Fruit fly (Drosophila melanogaster): ENCODE data around the gene galla-2.

galla-2 gene

dm6 chr3L:10861657-10862543, 20.8 kb upstream of the galla-2 start:
- TF ChIP-seq CG17801 (GFP tag; optimal IDR thresholded peaks at IDR 0.05; ENCODE audit: partially characterized antibody): no peak

- TF ChIP-seq CG17801 (GFP tag; optimal IDR thresholded peaks at IDR 0.05; ENCODE audit: partially characterized antibody): no peak
Measured at dm6 chr3L:10862544-10863474, 19.9 kb upstream of the galla-2 start.

DNA sequence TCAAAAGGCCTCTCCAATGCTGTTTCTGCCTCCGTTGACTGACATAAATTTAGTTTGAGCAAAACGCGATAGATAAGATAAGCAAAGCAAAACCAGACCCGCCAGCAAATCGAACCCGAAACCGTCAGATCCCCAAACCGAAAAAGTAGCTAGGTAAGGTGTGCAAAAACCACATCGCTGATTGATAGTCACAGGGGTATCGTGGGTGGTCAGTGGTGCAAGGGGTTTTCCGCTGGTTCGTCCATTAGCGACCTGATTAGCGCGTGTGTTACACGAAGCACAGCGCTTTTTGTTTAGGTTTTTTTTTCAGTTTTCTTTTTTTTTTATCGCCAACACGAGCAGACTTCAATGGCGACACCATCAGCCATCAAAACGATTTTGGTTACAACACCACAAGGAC, 18.8 kb upstream of the galla-2 start:
- TF ChIP-seq CG17801 (GFP tag; optimal IDR thresholded peaks at IDR 0.05; ENCODE audit: partially characterized antibody): no peak

dm6 chr3L:10866633-10867379, 15.9 kb upstream of the galla-2 start:
- TF ChIP-seq CG17801 (GFP tag; optimal IDR thresholded peaks at IDR 0.05; ENCODE audit: partially characterized antibody): no peak

- no peak for TF ChIP-seq CG17801 (GFP tag; optimal IDR thresholded peaks at IDR 0.05; ENCODE audit: partially characterized antibody)
Measured at dm6 chr3L:10867380-10867648, 15.4 kb upstream of the galla-2 start.

- peak; percentile 83 for TF ChIP-seq CG17801 (GFP tag; optimal IDR thresholded peaks at IDR 0.05; ENCODE audit: partially characterized antibody)
Measured at dm6 chr3L:10867778-10868382, 14.8 kb upstream of the galla-2 start.

DNA sequence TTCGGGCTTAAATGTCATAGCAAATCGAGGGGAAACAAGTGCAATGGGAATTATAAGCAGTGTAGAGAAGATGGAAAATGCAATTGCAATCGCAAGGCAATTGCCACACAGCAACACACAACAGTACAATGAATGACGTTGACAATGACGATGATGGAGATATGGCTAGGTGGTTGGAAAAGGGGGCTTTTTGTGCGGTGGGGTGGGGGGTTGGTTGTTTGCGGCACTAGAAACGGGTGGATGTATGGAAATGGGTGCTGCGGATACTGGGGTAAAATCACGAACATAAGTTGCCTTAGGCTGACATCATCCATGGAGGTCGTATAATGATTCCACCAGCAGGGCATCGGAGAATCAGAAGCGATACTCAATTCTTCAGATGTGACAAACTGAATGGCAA, 13.5 kb upstream of the galla-2 start:
- TF ChIP-seq CG17801 (GFP tag; optimal IDR thresholded peaks at IDR 0.05; ENCODE audit: partially characterized antibody): no peak

DNA sequence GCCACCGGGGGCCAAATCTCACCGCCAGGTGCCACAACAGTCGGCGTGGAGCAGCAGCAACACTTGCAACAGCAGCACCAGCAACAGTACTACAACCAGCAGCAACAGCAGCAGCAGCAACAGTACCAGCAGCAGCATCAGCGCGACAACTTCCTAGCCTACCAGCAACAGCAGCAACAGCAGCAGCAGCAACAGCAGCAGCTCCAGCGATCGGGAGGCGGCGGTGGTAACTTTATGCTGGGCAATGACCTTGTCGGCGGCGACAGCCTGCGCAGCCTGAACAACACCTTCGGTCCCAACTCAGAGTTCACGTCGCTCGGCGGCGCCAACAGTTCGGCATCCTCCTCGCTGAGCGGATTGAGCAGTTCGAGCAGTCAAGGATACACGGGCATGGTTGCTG, 12.6 kb upstream of the galla-2 start:
- TF ChIP-seq CG17801 (GFP tag; optimal IDR thresholded peaks at IDR 0.05; ENCODE audit: partially characterized antibody): no peak

DNA sequence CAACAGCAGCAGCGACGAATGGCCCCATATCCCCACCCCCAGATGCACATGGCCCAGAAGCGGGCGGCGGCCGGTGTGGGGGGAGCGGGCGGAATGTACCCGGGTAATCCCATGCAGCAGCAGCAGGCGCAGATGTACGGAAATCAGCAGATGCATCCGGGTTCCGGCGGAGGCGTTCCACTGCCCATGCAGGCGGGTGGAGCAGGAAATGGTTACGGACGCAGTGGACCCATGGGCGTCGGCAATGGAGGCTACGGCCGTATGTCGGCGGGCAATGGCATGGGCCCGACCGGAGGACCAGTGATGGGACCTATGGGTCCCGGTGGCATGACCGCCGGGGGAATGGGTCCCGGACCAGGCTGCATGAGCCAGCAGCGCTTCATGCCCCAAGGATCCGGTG, 11.2 kb upstream of the galla-2 start:
- no peak for TF ChIP-seq CG17801 (GFP tag; optimal IDR thresholded peaks at IDR 0.05; ENCODE audit: partially characterized antibody)

dm6 chr3L:10876036-10876435, 6.7 kb upstream of the galla-2 start:
- no peak for TF ChIP-seq CG17801 (GFP tag; optimal IDR thresholded peaks at IDR 0.05; ENCODE audit: partially characterized antibody)

DNA sequence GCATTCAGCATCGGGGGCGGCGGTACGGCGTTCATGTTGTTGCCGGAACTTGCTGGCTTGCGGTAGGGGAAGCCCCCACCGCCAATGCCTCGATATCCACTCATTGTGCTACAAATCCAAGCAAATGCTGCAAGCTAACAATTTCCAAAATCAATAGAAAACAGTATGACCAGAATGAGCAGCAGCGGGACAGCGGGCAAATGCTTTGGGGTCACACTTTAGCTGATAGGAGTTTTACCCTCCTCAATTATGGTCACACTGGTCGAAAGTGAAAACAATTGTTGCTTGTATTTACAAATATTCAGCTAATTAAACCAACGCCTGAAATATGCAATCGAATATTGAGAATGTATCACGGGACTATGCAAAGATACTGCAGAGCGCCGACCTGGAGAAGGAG, 3.8 kb upstream of the galla-2 start, which contains the start of the genes CG6418 and Blos4:
CG6418 (minus strand) TSS at position 196 of the 400 bp plus-strand sequence.
Blos4 (plus strand) TSS at position 244 of the 400 bp plus-strand sequence.
- no peak for TF ChIP-seq CG17801 (GFP tag; optimal IDR thresholded peaks at IDR 0.05; ENCODE audit: partially characterized antibody)

dm6 chr3L:10885711-10886272, 3.1 kb downstream of the galla-2 start:
- TF ChIP-seq CG17801 (GFP tag; optimal IDR thresholded peaks at IDR 0.05; ENCODE audit: partially characterized antibody): no peak

DNA sequence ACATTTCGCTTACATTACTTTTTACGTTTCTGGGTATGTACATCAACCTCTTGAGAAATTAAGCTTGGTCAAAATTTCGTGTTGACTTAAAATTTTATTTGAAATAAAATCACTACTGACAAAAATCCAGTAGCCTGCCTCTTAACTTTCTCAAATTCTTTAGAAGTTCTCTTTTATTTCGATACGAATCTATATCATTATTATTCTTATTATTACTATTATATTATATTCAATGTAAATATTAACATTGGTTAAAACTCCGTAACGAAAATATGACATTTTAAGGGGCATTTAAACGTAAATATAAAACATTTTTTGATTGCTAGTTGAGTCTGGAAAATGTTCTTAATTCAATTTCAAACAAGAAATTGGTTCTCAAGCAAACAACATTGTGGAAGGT, 3.7 kb downstream of the galla-2 start, which contains the start of gene OXA1L:
OXA1L (minus strand) TSS at position 101 of the 400 bp plus-strand sequence.
- no peak for TF ChIP-seq CG17801 (GFP tag; optimal IDR thresholded peaks at IDR 0.05; ENCODE audit: partially characterized antibody)

dm6 chr3L:10889000-10889691, 6.5 kb downstream of the galla-2 start:
- no peak for TF ChIP-seq CG17801 (GFP tag; optimal IDR thresholded peaks at IDR 0.05; ENCODE audit: partially characterized antibody)
